Worm (Caenorhabditis elegans) whole organism, L2 larva: Measurements from ENCODE around the gene gba-4.

Experiments
- F13H6.1 ChIP-seq: sonication (generic microtip); optimal IDR thresholded peaks from 2 replicates; lab custom pipeline; 2016; ENCODE audit warnings: missing genetic modification characterization, missing compliant biosample characterization
- ZK546.5 ChIP-seq: sonication (generic microtip); optimal IDR thresholded peaks from 2 replicates; lab custom pipeline; 2017; ENCODE audit warnings: missing biosample characterization, missing genetic modification characterization
- egl-27 ChIP-seq: sonication (generic microtip); optimal IDR thresholded peaks from 3 replicates; lab custom pipeline; 2017; ENCODE audit warnings: missing biosample characterization, missing genetic modification reagents, missing genetic modification characterization
- fos-1 ChIP-seq: fragments of 150-350 bp; optimal IDR thresholded peaks from 2 replicates; lab custom pipeline; 2014; ENCODE audit warnings: missing biosample characterization, missing genetic modification characterization
- lin-39 ChIP-seq: fragments of 150-350 bp; optimal IDR thresholded peaks from 2 replicates; lab custom pipeline; 2014; ENCODE audit warnings: missing biosample characterization, missing genetic modification reagents, missing genetic modification characterization
- skn-1 ChIP-seq: sonication (generic microtip); optimal IDR thresholded peaks from 2 replicates; lab custom pipeline; 2017; ENCODE audit warnings: missing biosample characterization, missing genetic modification characterization
- snpc-4 ChIP-seq: fragments of 150-350 bp; optimal IDR thresholded peaks from 2 replicates; lab custom pipeline; 2014; ENCODE audit warnings: missing biosample characterization, missing genetic modification characterization
- unc-39 ChIP-seq: fragments of 150-350 bp; optimal IDR thresholded peaks from 2 replicates; lab custom pipeline; 2014; ENCODE audit warnings: missing biosample characterization, missing genetic modification characterization

- TF ChIP-seq fos-1 (tag; lab: Kevin White, UChicago) (peak; percentile 19), F13H6.1 (tag; lab: Kevin White, UChicago) (no peak), skn-1 (tag; lab: Kevin White, UChicago) (no peak), snpc-4 (no peak), unc-39 (tag; lab: Kevin White, UChicago) (no peak), egl-27 (tag; lab: Kevin White, UChicago) (no peak), ZK546.5 (tag; lab: Kevin White, UChicago) (no peak), lin-39 (no peak)
Observed at ce11 chrIV:5393566-5393965, 42.9 kb upstream of the gba-4 start.
